Worm (Caenorhabditis elegans) whole organism, L4/young adult: ENCODE results near the gene daf-36.

ENCODE experiments used
- W03F9.2 ChIP-seq: fragments of 150-350 bp; optimal IDR thresholded peaks from 2 replicates; lab custom pipeline; 2014; ENCODE audit warnings: missing biosample characterization, missing genetic modification characterization
- dao-5 ChIP-seq: sonication (generic microtip); optimal IDR thresholded peaks from 2 replicates; lab custom pipeline; 2016; ENCODE audit warnings: missing genotype, missing genetic modification characterization, moderate library complexity, missing compliant biosample characterization
- him-1 ChIP-seq: sonication (generic microtip); optimal IDR thresholded peaks from 2 replicates; lab custom pipeline; 2016; ENCODE audit warnings: missing genotype, missing genetic modification reagents, missing genetic modification characterization, missing compliant biosample characterization

- TF ChIP-seq him-1 (tag; lab: Kevin White, UChicago) = no peak
- TF ChIP-seq W03F9.2 (tag; lab: Kevin White, UChicago) = no peak
- no peak for TF ChIP-seq dao-5
Measured at ce11 chrV:10265019-10265418, 39.5 kb upstream of the daf-36 start.
